Worm (Caenorhabditis elegans): ENCODE measurements around the gene zig-5.

Gene zig-5

ce11 chrIII:10960387-10960786 is 7.1 kb upstream of the zig-5 start:
- no peak for TF ChIP-seq cey-2 (tag; optimal IDR thresholded peaks at IDR 0.05; ENCODE audit: borderline replicate concordance, insufficient read depth)
- TF ChIP-seq Y105C5A.15 (GFP tag; IDR thresholded peaks at IDR 0.05): no peak
- no peak for TF ChIP-seq nhr-10 (tag; optimal IDR thresholded peaks at IDR 0.05)
- no peak for TF ChIP-seq sdz-12 (GFP tag; optimal IDR thresholded peaks at IDR 0.05)
- TF ChIP-seq ztf-11 (tag; optimal IDR thresholded peaks at IDR 0.05): no peak
- TF ChIP-seq F37D6.2 (tag; optimal IDR thresholded peaks at IDR 0.05): no peak
- no peak for TF ChIP-seq lim-7 (GFP tag; IDR thresholded peaks at IDR 0.05)
- TF ChIP-seq ceh-62 (tag; optimal IDR thresholded peaks at IDR 0.05): no peak
- TF ChIP-seq Y5F2A.4 (GFP tag; optimal IDR thresholded peaks at IDR 0.05): no peak
- TF ChIP-seq fos-1 (tag; optimal IDR thresholded peaks at IDR 0.05): no peak
- TF ChIP-seq lin-13 (GFP tag; optimal IDR thresholded peaks at IDR 0.05): no peak
- no peak for TF ChIP-seq ceh-82 (tag; optimal IDR thresholded peaks at IDR 0.05)
- no peak for TF ChIP-seq Y48G9A.11 (GFP tag; IDR thresholded peaks at IDR 0.05)
- TF ChIP-seq ama-1 (optimal IDR thresholded peaks at IDR 0.05): no peak
- no peak for TF ChIP-seq spr-1 (tag; optimal IDR thresholded peaks at IDR 0.05)
- TF ChIP-seq ceh-32 (tag; optimal IDR thresholded peaks at IDR 0.05; ENCODE audit: poor library complexity): no peak
- no peak for TF ChIP-seq daf-16 (GFP tag; optimal IDR thresholded peaks at IDR 0.05)
- TF ChIP-seq daf-16 (tag; optimal IDR thresholded peaks at IDR 0.05): no peak
- TF ChIP-seq snpc-1.2 (GFP tag; IDR thresholded peaks at IDR 0.05): no peak
- TF ChIP-seq set-16 (GFP tag; IDR thresholded peaks at IDR 0.05): no peak

- TF ChIP-seq zag-1 (tag; optimal IDR thresholded peaks at IDR 0.05) (no peak), unc-62 (GFP tag; optimal IDR thresholded peaks at IDR 0.05 in 1 of 2) (peak in 1 of 2 experiments; percentile 93), unc-62 (tag; optimal IDR thresholded peaks at IDR 0.05) (no peak)
These were observed 4.4 kb upstream of the zig-5 start for ce11 chrIII:10957710-10958109.

- no peak for TF ChIP-seq egl-43 (GFP tag; IDR thresholded peaks at IDR 0.05)
- TF ChIP-seq aha-1 (tag): peak; percentile 94
- 0 out of 2 replicates have a peak, but pooled peaks have one; percentile 15 for TF ChIP-seq lin-38 (GFP tag; IDR thresholded peaks at IDR 0.05)
These were observed 3.9 kb upstream of the zig-5 start for ce11 chrIII:10957236-10957635.

ce11 chrIII:10951713-10952112 is 1.6 kb downstream of the zig-5 start:
- 0 out of 2 replicates have a peak, but pooled peaks have one; percentile 20 for TF ChIP-seq egl-43 (GFP tag; IDR thresholded peaks at IDR 0.05)
- TF ChIP-seq set-16 (GFP tag; IDR thresholded peaks at IDR 0.05): peak; percentile 36
- no peak for TF ChIP-seq nhr-111 (GFP tag; optimal IDR thresholded peaks at IDR 0.05)
- TF ChIP-seq ceh-28 (tag; optimal IDR thresholded peaks at IDR 0.05): no peak
- peak; percentile 93 for TF ChIP-seq aha-1 (tag)

- TF ChIP-seq mdl-1 (tag; optimal IDR thresholded peaks at IDR 0.05): no peak
- TF ChIP-seq pha-4 (GFP tag; IDR thresholded peaks at IDR 0.05): 0 out of 2 replicates have a peak, but pooled peaks have one; percentile 10
- TF ChIP-seq pha-4 (tag; optimal IDR thresholded peaks at IDR 0.05): no peak
These were observed 6.2 kb downstream of the zig-5 start, which contains the start of gene strd-1 for ce11 chrIII:10947155-10947554. Gene strd-1, plus strand, starts transcription at chrIII:10947455.

ce11 chrIII:10945537-10945936 is 7.8 kb downstream of the zig-5 start:
- TF ChIP-seq tra-1 (GFP tag; IDR thresholded peaks at IDR 0.05) (no peak), aha-1 (tag) (peak; percentile 93)

- TF ChIP-seq aha-1 (tag): peak; percentile 92
- TF ChIP-seq unc-130 (GFP tag; optimal IDR thresholded peaks at IDR 0.05): no peak
- no peak for TF ChIP-seq nhr-28 (tag; optimal IDR thresholded peaks at IDR 0.05)
These were observed 10.4 kb downstream of the zig-5 start for ce11 chrIII:10942905-10943304.
